Fruit fly (Drosophila melanogaster): ENCODE measurements around the gene JMJD7.
A peak's percentile ranks its signal among the peaks of the same experiment; 100 is the strongest.

JMJD7 gene

DNA sequence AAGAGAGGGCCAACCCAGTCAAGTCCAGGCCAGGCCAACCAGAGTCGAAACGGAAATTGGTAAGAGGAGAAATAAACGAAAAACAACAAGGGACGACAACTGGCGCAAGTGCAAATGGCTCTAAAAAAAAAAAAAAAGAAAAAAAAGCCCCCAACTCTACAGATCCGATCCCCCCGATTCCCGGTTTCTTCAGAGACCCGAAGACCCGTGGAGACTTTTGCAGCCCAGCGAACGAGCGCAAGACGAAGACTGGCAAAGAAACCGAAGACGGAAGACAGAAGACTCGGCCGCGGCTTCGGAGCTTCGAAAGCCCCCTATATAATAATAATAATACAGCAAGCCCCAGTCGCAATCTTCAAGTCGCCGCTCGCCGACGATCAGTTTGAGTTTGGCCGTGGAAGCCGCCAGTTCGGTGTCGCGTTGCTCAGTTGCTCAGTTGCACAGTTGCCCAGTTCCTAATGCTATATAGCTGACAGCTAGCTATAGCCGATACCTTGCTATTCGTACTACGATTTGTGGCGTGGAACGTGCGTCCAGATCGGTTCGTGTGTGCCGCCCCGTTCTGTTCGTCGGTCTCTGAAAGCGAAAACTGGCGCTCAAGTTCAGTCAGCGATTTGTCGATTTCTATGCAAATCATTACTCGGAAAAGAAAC lies 44.4 kb upstream of the JMJD7 start (continued):
- TF ChIP-seq Fer3 (tag; optimal IDR thresholded peaks at IDR 0.05) (no peak), lmd (GFP tag; IDR thresholded peaks at IDR 0.05) (no peak), Fer2 (tag; optimal IDR thresholded peaks at IDR 0.05) (no peak), psq (GFP tag; optimal IDR thresholded peaks at IDR 0.05) (no peak), Aef1 (GFP tag; IDR thresholded peaks at IDR 0.05) (peak; percentile 19; the same call in 1 of the 3 replicates), Oli (tag; optimal IDR thresholded peaks at IDR 0.05) (no peak), phol (tag; optimal IDR thresholded peaks at IDR 0.05) (no peak), pan (optimal IDR thresholded peaks at IDR 0.05) (no peak), pan (GFP tag; optimal IDR thresholded peaks at IDR 0.05 in 1 of 2, IDR thresholded peaks at IDR 0.05 in 1 of 2) (no peak), Hmr (GFP tag; optimal IDR thresholded peaks at IDR 0.05) (no peak), Hr78 (GFP tag; optimal IDR thresholded peaks at IDR 0.05) (no peak), cato (GFP tag; optimal IDR thresholded peaks at IDR 0.05; ENCODE audit: borderline replicate concordance) (no peak), CG7928 (GFP tag; optimal IDR thresholded peaks at IDR 0.05) (no peak), pb (GFP tag; optimal IDR thresholded peaks at IDR 0.05) (no peak), CG4424 (GFP tag; optimal IDR thresholded peaks at IDR 0.05) (no peak), Gsc (GFP tag; IDR thresholded peaks at IDR 0.05) (no peak), CG34376 (GFP tag; optimal IDR thresholded peaks at IDR 0.05) (peak; percentile 31), sima (GFP tag; optimal IDR thresholded peaks at IDR 0.05) (no peak), CG13624 (GFP tag; optimal IDR thresholded peaks at IDR 0.05) (no peak), D19B (GFP tag; optimal IDR thresholded peaks at IDR 0.05) (no peak), CG18011 (GFP tag; optimal IDR thresholded peaks at IDR 0.05) (no peak), lbe (GFP tag; optimal IDR thresholded peaks at IDR 0.05) (peak; percentile 30), lilli (GFP tag; optimal IDR thresholded peaks at IDR 0.05) (no peak), CG5953 (GFP tag; IDR thresholded peaks at IDR 0.05) (no peak), ftz-f1 (GFP tag; optimal IDR thresholded peaks at IDR 0.05) (peak; percentile 1), chn (GFP tag; optimal IDR thresholded peaks at IDR 0.05) (no peak), Sry-β (GFP tag; optimal IDR thresholded peaks at IDR 0.05) (no peak), Ets97D (GFP tag; optimal IDR thresholded peaks at IDR 0.05) (no peak), CG6854 (GFP tag; optimal IDR thresholded peaks at IDR 0.05) (no peak), CG2129 (GFP tag; IDR thresholded peaks at IDR 0.05; ENCODE audit: partially characterized antibody) (no peak), vvl (GFP tag; IDR thresholded peaks at IDR 0.05) (peak; percentile 53), NFAT (GFP tag; IDR thresholded peaks at IDR 0.05) (peak; percentile 47; the same call in 1 of the 2 replicates), Adf1 (GFP tag; IDR thresholded peaks at IDR 0.05) (peak; percentile 25; the same call in 1 of the 2 replicates), pros (GFP tag; optimal IDR thresholded peaks at IDR 0.05) (peak; percentile 99), CG2116 (GFP tag; optimal IDR thresholded peaks at IDR 0.05) (no peak), Lim3 (GFP tag; IDR thresholded peaks at IDR 0.05) (no peak), CG15269 (tag; optimal IDR thresholded peaks at IDR 0.05) (peak; percentile 16), bsh (GFP tag; optimal IDR thresholded peaks at IDR 0.05) (peak in 1 of 2 experiments; percentile 46), dpn (GFP tag; optimal IDR thresholded peaks at IDR 0.05) (no peak), Lpt (GFP tag; optimal IDR thresholded peaks at IDR 0.05) (no peak), TFAM (GFP tag; optimal IDR thresholded peaks at IDR 0.05) (no peak), kay (GFP tag; optimal IDR thresholded peaks at IDR 0.05) (no peak), nerfin-1 (tag; optimal IDR thresholded peaks at IDR 0.05) (no peak), gro (GFP tag; optimal IDR thresholded peaks at IDR 0.05) (no peak), Xbp1 (GFP tag; optimal IDR thresholded peaks at IDR 0.05) (no peak), her (GFP tag; optimal IDR thresholded peaks at IDR 0.05) (no peak), CG16863 (GFP tag; optimal IDR thresholded peaks at IDR 0.05) (no peak), CG11560 (tag; IDR thresholded peaks at IDR 0.05) (no peak), onecut (GFP tag; IDR thresholded peaks at IDR 0.05) (no peak), nerfin-2 (GFP tag; IDR thresholded peaks at IDR 0.05; ENCODE audit: partially characterized antibody) (no peak)

Measured in whole organism, embryonic.